Worm (Caenorhabditis elegans) whole organism, late embryonic: ENCODE measurements around the gene dsl-1.

ENCODE experiments used
- F13H6.1 ChIP-seq: sonication (generic microtip); optimal IDR thresholded peaks from 2 replicates; lab custom pipeline; 2016; ENCODE audit warnings: missing genetic modification characterization, missing compliant biosample characterization
- elt-4 ChIP-seq: sonication (generic microtip); optimal IDR thresholded peaks from 2 replicates; lab custom pipeline; 2016; ENCODE audit warnings: missing genetic modification characterization, missing compliant biosample characterization

DNA sequence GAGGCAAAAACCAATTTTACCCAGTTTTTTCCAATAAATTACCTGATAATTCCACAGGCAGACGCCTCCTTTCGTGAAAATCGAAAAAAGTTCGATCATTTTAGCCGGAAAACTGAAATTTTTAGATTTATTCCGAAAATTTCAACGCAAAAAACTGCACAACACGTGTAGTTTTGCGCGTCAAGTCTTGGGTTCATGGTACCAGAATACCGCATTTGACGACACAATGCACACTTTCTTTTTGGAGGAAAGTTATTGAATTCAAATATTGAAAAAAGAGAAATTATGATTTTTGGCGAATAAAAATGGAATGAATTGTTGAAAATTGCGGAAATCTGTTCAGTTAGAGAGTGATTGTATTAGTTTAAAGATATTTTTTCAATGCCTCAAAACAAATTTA is 31.8 kb upstream of the dsl-1 start, which contains the start of gene F38A1.8:
- TF ChIP-seq elt-4 (tag; lab: Kevin White, UChicago) (no peak), F13H6.1 (tag; lab: Kevin White, UChicago) (no peak)
